Fruit fly (Drosophila melanogaster): ENCODE measurements around the gene Ldsdh1.

DNA sequence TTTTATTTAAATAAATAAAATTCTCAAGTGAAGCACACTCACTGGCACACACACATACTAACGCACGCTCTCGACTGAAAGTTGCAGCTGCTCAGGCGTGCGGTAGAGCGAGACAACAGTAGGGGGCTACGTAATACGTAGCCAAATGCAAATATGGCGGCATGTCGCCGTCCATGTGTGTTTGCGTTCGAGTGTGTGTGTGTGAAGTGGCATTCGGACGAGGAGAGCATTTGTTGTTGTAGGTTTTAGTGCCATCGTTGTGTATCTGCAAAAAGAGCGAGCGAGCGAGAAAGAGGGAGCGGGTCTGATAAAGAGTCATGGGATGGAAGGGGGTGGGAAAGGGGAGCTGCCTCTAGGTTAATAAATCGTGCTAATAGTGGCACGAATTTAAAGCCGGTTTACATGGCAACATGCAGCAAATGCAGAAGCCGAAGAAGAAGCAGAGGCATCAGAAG, 22.9 kb downstream of the Ldsdh1 start:
- TF ChIP-seq Snoo (tag; optimal IDR thresholded peaks at IDR 0.05) = no peak
- no peak for TF ChIP-seq D1 (tag; optimal IDR thresholded peaks at IDR 0.05)
- TF ChIP-seq CG10348 (GFP tag; IDR thresholded peaks at IDR 0.05) = no peak
- TF ChIP-seq CG17806 (tag; optimal IDR thresholded peaks at IDR 0.05) = no peak
- peak; percentile 60 for TF ChIP-seq CG12605 (GFP tag; IDR thresholded peaks at IDR 0.05)
- no peak for TF ChIP-seq CG9948 (tag; optimal IDR thresholded peaks at IDR 0.05)

All from whole organism, pupa.